Worm (Caenorhabditis elegans) whole organism, young adult: ENCODE results near the gene acy-1.

ENCODE experiments used
- B0336.3 ChIP-seq: fragments of 200-800 bp; sonication (Bioruptor generic); IDR thresholded peaks from 2 replicates; pipeline ENCODE4 v1.3.6; 2022; ENCODE audit warnings: missing genetic modification characterization, missing compliant biosample characterization
- C17E4.6 ChIP-seq: fragments of 200-800 bp; sonication (Bioruptor generic); IDR thresholded peaks from 2 replicates; pipeline ENCODE4 v1.3.6; 2022; ENCODE audit warnings: missing genetic modification reagents, missing genetic modification characterization, missing compliant biosample characterization
- F10E7.11 ChIP-seq: sonication (generic microtip); optimal IDR thresholded peaks from 2 replicates; lab custom pipeline; 2017; ENCODE audit warnings: mild to moderate bottlenecking, missing genetic modification characterization, moderate library complexity, missing compliant biosample characterization
- F33H1.4 ChIP-seq: fragments of 200-800 bp; sonication (Bioruptor generic); IDR thresholded peaks from 2 replicates; pipeline ENCODE4 v1.3.6; 2022; ENCODE audit warnings: missing genetic modification reagents, missing genetic modification characterization, missing compliant biosample characterization
- F37B4.10 ChIP-seq: fragments of 200-800 bp; sonication (Bioruptor generic); IDR thresholded peaks from 2 replicates; pipeline ENCODE4 v1.3.6; 2022; ENCODE audit warnings: missing genetic modification characterization, missing compliant biosample characterization
- F39B2.1 ChIP-seq: fragments of 200-800 bp; sonication (Bioruptor generic); IDR thresholded peaks from 2 replicates; pipeline ENCODE4 v1.3.6; 2022; ENCODE audit warnings: missing genetic modification reagents, missing genetic modification characterization, missing compliant biosample characterization
- F49E8.2 ChIP-seq: sonication (generic microtip); optimal IDR thresholded peaks from 3 replicates; lab custom pipeline; 2017; ENCODE audit warnings: missing genetic modification characterization, mild to moderate bottlenecking, missing compliant biosample characterization, antibody characterized with exemption, moderate library complexity; ENCODE audit not compliant: insufficient read depth
- F55B11.4 ChIP-seq: sonication (generic microtip); optimal IDR thresholded peaks from 2 replicates; lab custom pipeline; 2016; ENCODE audit warnings: missing compliant biosample characterization, missing genetic modification characterization, borderline replicate concordance; ENCODE audit not compliant: insufficient read depth
- K11D2.4 ChIP-seq: fragments of 200-800 bp; sonication (Bioruptor generic); IDR thresholded peaks from 2 replicates; pipeline ENCODE4 v1.3.6; 2022; ENCODE audit warnings: missing genetic modification reagents, missing genetic modification characterization, missing compliant biosample characterization
- K12H6.12 ChIP-seq: fragments of 200-800 bp; sonication (Bioruptor generic); optimal IDR thresholded peaks from 2 replicates; lab custom pipeline; 2018; ENCODE audit warnings: mild to moderate bottlenecking, missing genetic modification characterization, missing compliant biosample characterization
- T07F8.4 ChIP-seq: sonication (generic microtip); optimal IDR thresholded peaks from 2 replicates; lab custom pipeline; 2016; ENCODE audit warnings: mild to moderate bottlenecking, missing genetic modification characterization, moderate library complexity, missing compliant biosample characterization
- Y53F4B.3 ChIP-seq: fragments of 200-800 bp; sonication (Bioruptor generic); IDR thresholded peaks from 2 replicates; pipeline ENCODE4 v1.3.6; 2022; ENCODE audit warnings: missing genetic modification reagents, missing genetic modification characterization, missing compliant biosample characterization
- Y53G8AR.9 ChIP-seq: fragments of 200-800 bp; sonication (Bioruptor generic); conservative IDR thresholded peaks from 2 replicates; pipeline ENCODE4 v1.3.6; 2022; ENCODE audit warnings: missing genetic modification reagents, missing genetic modification characterization, missing compliant biosample characterization
- Y56A3A.18 ChIP-seq: fragments of 200-800 bp; sonication (Bioruptor generic); IDR thresholded peaks from 2 replicates; pipeline ENCODE4 v1.3.6; 2022; ENCODE audit warnings: missing genetic modification reagents, missing genetic modification characterization, missing compliant biosample characterization
- akir-1 ChIP-seq: fragments of 200-800 bp; sonication (Bioruptor generic); optimal IDR thresholded peaks from 2 replicates; lab custom pipeline; 2018; ENCODE audit warnings: mild to moderate bottlenecking, missing genetic modification characterization, moderate library complexity, missing compliant biosample characterization
- attf-6 ChIP-seq: fragments of 200-800 bp; sonication (Bioruptor generic); IDR thresholded peaks from 2 replicates; pipeline ENCODE4 v1.3.6; 2022; ENCODE audit warnings: missing genetic modification reagents, missing genetic modification characterization, missing compliant biosample characterization
- bed-2 ChIP-seq: fragments of 200-800 bp; sonication (Bioruptor generic); IDR thresholded peaks from 2 replicates; pipeline ENCODE4 v1.3.6; 2022; ENCODE audit warnings: missing genetic modification reagents, missing genetic modification characterization, missing compliant biosample characterization
- ceh-27 ChIP-seq: fragments of 200-800 bp; sonication (Bioruptor generic); optimal IDR thresholded peaks from 2 replicates; lab custom pipeline; 2018; ENCODE audit warnings: mild to moderate bottlenecking, missing genetic modification characterization, moderate library complexity, missing compliant biosample characterization
- ceh-79 ChIP-seq: sonication (generic microtip); optimal IDR thresholded peaks from 2 replicates; lab custom pipeline; 2017; ENCODE audit warnings: mild to moderate bottlenecking, missing genetic modification characterization, missing compliant biosample characterization
- egl-44 ChIP-seq: fragments of 200-800 bp; sonication (Bioruptor generic); IDR thresholded peaks from 2 replicates; pipeline ENCODE4 v1.3.6; 2022; ENCODE audit warnings: missing genetic modification reagents, missing genetic modification characterization, missing compliant biosample characterization
- hlh-12 ChIP-seq: sonication (generic microtip); optimal IDR thresholded peaks from 2 replicates; lab custom pipeline; 2016; ENCODE audit warnings: missing genetic modification characterization, missing compliant biosample characterization
- lin-26 ChIP-seq: fragments of 200-800 bp; sonication (Bioruptor generic); IDR thresholded peaks from 2 replicates; pipeline ENCODE4 v1.3.6; 2022; ENCODE audit warnings: missing genetic modification reagents, missing genetic modification characterization, missing compliant biosample characterization
- lin-40 ChIP-seq: sonication (generic microtip); optimal IDR thresholded peaks from 2 replicates; lab custom pipeline; 2016; ENCODE audit warnings: missing genetic modification characterization, mild to moderate bottlenecking, missing compliant biosample characterization, missing genotype, missing genetic modification reagents
- lsl-1 ChIP-seq: fragments of 200-800 bp; sonication (Bioruptor generic); optimal IDR thresholded peaks from 2 replicates; lab custom pipeline; 2018; ENCODE audit warnings: mild to moderate bottlenecking, missing genetic modification characterization, moderate library complexity, missing compliant biosample characterization
- lsy-27 ChIP-seq: sonication (generic microtip); optimal IDR thresholded peaks from 2 replicates; lab custom pipeline; 2017; ENCODE audit warnings: missing genetic modification characterization, mild to moderate bottlenecking, missing compliant biosample characterization, antibody characterized with exemption, missing genotype, borderline replicate concordance; ENCODE audit not compliant: insufficient read depth
- madf-10 ChIP-seq: sonication (generic microtip); optimal IDR thresholded peaks from 2 replicates; lab custom pipeline; 2016; ENCODE audit warnings: mild to moderate bottlenecking, missing genetic modification characterization, missing compliant biosample characterization
- nhr-120 ChIP-seq: fragments of 200-800 bp; sonication (Bioruptor generic); IDR thresholded peaks from 2 replicates; pipeline ENCODE4 v1.3.6; 2022; ENCODE audit warnings: missing genetic modification characterization, missing compliant biosample characterization
- nhr-179 ChIP-seq: sonication (generic microtip); optimal IDR thresholded peaks from 2 replicates; lab custom pipeline; 2016; ENCODE audit warnings: mild to moderate bottlenecking, missing genetic modification characterization, missing compliant biosample characterization
- rcor-1 ChIP-seq: fragments of 200-800 bp; sonication (Bioruptor generic); IDR thresholded peaks from 2 replicates; pipeline ENCODE4 v1.3.6; 2022; ENCODE audit warnings: missing genetic modification reagents, missing genetic modification characterization, missing compliant biosample characterization
- sea-2 ChIP-seq: fragments of 200-800 bp; sonication (Bioruptor generic); IDR thresholded peaks from 2 replicates; pipeline ENCODE4 v1.3.6; 2022; ENCODE audit warnings: missing genetic modification characterization, missing compliant biosample characterization
- snpc-3.4 ChIP-seq: sonication (generic microtip); optimal IDR thresholded peaks from 2 replicates; lab custom pipeline; 2017; ENCODE audit warnings: missing genetic modification characterization, mild to moderate bottlenecking, missing compliant biosample characterization, antibody characterized with exemption, moderate library complexity, missing genotype, missing genetic modification reagents
- snpc-4 ChIP-seq, 5 experiments: fragments of 150-350 bp in 1 of 5; sonication (generic microtip) in 4 of 5; optimal IDR thresholded peaks; 2 replicates each; lab custom pipeline; 2014 to 2018; ENCODE audit warnings: missing genetic modification characterization in 5 of 5, missing biosample characterization in 3 of 5, antibody characterized with exemption in 2 of 5, mild to moderate bottlenecking in 2 of 5, missing compliant biosample characterization in 2 of 5, missing genotype in 2 of 5, moderate library complexity in 2 of 5, missing genetic modification reagents in 1 of 5
- somi-1 ChIP-seq: fragments of 200-800 bp; sonication (Bioruptor generic); optimal IDR thresholded peaks from 2 replicates; lab custom pipeline; 2018; ENCODE audit warnings: mild to moderate bottlenecking, missing genetic modification characterization, missing compliant biosample characterization
- tbp1 ChIP-seq: fragments of 200-800 bp; sonication (Bioruptor generic); optimal IDR thresholded peaks from 2 replicates; lab custom pipeline; 2018; ENCODE audit warnings: mild to moderate bottlenecking, missing genetic modification characterization, missing compliant biosample characterization
- tbx-9 ChIP-seq: sonication (generic microtip); optimal IDR thresholded peaks from 2 replicates; lab custom pipeline; 2016; ENCODE audit warnings: borderline replicate concordance, missing genetic modification characterization, inconsistent platforms, missing compliant biosample characterization
- ztf-28 ChIP-seq: fragments of 200-800 bp; sonication (Bioruptor generic); IDR thresholded peaks from 2 replicates; pipeline ENCODE4 v1.3.6; 2022; ENCODE audit warnings: missing genetic modification reagents, missing genetic modification characterization, missing compliant biosample characterization
- ztf-6 ChIP-seq: fragments of 200-800 bp; sonication (Bioruptor generic); IDR thresholded peaks from 2 replicates; pipeline ENCODE4 v1.3.6; 2022; ENCODE audit warnings: missing genetic modification reagents, missing genetic modification characterization, missing compliant biosample characterization

Gene acy-1

DNA sequence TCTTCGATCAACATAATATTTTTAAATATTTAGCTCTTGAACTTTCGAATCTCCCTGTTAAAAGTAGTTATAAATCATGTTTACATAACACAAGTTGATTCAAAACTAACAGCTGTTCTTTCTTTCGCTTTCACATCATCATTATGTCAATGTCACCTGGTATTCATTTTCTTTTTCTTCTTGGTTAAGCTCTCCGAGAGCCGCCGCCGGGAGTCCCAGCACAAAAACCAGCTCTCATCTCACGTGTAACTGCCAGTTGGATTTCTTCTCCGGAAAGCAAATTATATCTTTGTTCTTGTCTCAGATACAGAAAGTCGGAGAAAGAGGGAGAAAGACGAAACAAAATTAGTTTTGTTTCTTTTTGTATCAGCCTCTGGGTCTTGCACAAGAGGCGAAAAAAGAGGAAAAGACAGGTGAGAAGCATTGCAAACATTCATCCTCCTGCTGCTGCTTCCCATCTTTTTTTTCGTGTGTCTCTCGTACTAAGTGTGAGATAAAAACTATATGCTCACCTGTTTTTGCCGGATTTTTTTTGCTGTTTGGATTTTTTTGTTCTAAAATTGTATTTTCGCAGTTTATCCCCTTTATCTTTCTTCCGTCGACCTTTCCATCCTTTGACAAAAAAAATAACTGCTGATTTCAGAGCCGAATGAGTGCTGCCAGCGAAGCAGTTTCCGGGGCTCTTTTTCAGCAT, 9.5 kb downstream of the acy-1 start, which contains the start of gene F17C8.3:
Gene F17C8.3 (plus strand): TSS at position 644 of the 694 bp plus-strand sequence.
- TF ChIP-seq K11D2.4 (GFP tag; lab: Robert Waterston, UW): no peak
- TF ChIP-seq somi-1: peak; percentile 17
- TF ChIP-seq K12H6.12: peak; percentile 21

DNA sequence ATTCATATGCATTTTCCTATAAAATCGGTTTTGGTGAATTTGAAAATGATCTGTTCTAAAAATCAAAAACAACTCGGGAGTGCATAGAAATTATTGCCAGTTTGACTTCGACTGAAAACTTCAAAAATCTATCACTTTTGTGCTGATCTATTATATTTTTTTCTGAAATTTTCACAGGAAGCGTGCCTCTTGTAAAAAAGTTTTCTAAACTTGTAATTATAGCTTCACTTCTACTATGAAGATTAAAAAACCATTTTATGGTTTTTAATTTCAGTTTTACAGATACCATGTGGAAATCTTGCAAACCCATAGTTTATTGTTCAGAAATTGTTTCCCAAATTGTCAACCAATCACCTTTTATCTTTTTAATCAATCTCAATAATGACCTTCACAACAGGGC, 12.2 kb downstream of the acy-1 start, which contains the start of gene F17C8.9:
Gene F17C8.9 (plus strand): TSS at position 301 of the 400 bp plus-strand sequence.
- no peak for TF ChIP-seq F10E7.11 (tag; lab: Kevin White, UChicago)
- TF ChIP-seq T07F8.4: no peak
- no peak for TF ChIP-seq snpc-4 (GFP tag; optimal IDR thresholded peaks at IDR 0.05; lab: Kevin White, UChicago)
- no peak for TF ChIP-seq snpc-4 (tag; optimal IDR thresholded peaks at IDR 0.05; lab: Kevin White, UChicago)
- TF ChIP-seq ceh-27 (GFP tag; lab: Kevin White, UChicago): no peak
- no peak for TF ChIP-seq ztf-6
- no peak for TF ChIP-seq B0336.3 (GFP tag; lab: Robert Waterston, UW)
- TF ChIP-seq F33H1.4 (GFP tag; lab: Robert Waterston, UW): no peak
- no peak for TF ChIP-seq bed-2
- no peak for TF ChIP-seq egl-44
- TF ChIP-seq Y56A3A.18 (GFP tag; lab: Robert Waterston, UW): no peak
- no peak for TF ChIP-seq F49E8.2 (tag; lab: Kevin White, UChicago)
- TF ChIP-seq sea-2 (GFP tag; lab: Robert Waterston, UW): no peak
- no peak for TF ChIP-seq F55B11.4 (tag; lab: Kevin White, UChicago)
- no peak for TF ChIP-seq tbp1 (GFP tag; lab: Kevin White, UChicago)
- TF ChIP-seq F39B2.1 (GFP tag; lab: Robert Waterston, UW): no peak
- TF ChIP-seq ceh-79: no peak
- no peak for TF ChIP-seq F37B4.10 (GFP tag; lab: Robert Waterston, UW)
- TF ChIP-seq hlh-12 (tag; lab: Kevin White, UChicago): no peak
- TF ChIP-seq, all 124 proteins: peak for 0

DNA sequence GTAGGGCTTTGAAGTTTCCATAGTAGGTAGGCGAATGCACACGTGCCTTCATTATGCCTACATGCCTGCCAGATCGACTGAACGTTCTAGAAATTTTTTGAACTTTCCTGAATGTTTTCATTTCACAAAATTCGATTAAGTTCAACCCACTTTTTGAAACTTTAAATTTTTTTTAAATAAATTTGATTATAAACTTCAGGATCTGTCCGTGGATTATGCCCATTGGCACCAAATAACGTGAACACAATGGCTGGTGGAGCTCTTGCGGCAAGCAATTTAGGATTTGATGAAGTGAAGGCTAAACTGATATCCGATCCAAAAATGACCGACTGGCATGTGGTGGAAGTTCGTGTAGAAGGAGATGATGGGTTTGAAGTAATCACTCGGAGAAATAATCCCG, 13.5 kb downstream of the acy-1 start, which contains the start of gene F17C8.7:
Gene F17C8.7 (plus strand): TSS at position 301 of the 400 bp plus-strand sequence.
- TF ChIP-seq nhr-179 (tag; lab: Kevin White, UChicago) (no peak), Y53G8AR.9 (no peak), rcor-1 (GFP tag; lab: Robert Waterston, UW) (no peak), tbx-9 (tag; lab: Kevin White, UChicago) (no peak), ztf-28 (no peak), madf-10 (tag; lab: Kevin White, UChicago) (no peak), attf-6 (no peak), Y53F4B.3 (GFP tag; lab: Robert Waterston, UW) (no peak), nhr-120 (GFP tag; lab: Robert Waterston, UW) (no peak), lsl-1 (GFP tag; lab: Kevin White, UChicago) (no peak), lin-26 (GFP tag; lab: Robert Waterston, UW) (no peak), egl-44 (no peak), C17E4.6 (GFP tag; lab: Robert Waterston, UW) (no peak), lin-40 (tag; lab: Kevin White, UChicago) (no peak), lsy-27 (no peak), akir-1 (GFP tag; lab: Kevin White, UChicago) (no peak), snpc-3.4 (no peak)
